Fruit fly (Drosophila melanogaster) whole organism, prepupa: ENCODE results near the gene Fkbp39.

ENCODE experiments used
- CG10631 ChIP-seq: fragments of 200-800 bp; sonication (Bioruptor generic); optimal IDR thresholded peaks from 2 replicates; lab custom pipeline; 2016; ENCODE audit warnings: missing biosample characterization, missing genetic modification characterization
- CG10669 ChIP-seq: fragments of 200-800 bp; sonication (Bioruptor generic); optimal IDR thresholded peaks from 3 replicates; lab custom pipeline; 2018; ENCODE audit warnings: missing biosample characterization, mild to moderate bottlenecking, missing genetic modification characterization, moderate library complexity
- CG11294 ChIP-seq: fragments of 200-800 bp; sonication (Bioruptor generic); IDR thresholded peaks from 2 replicates; pipeline ENCODE4 v1.3.6; 2022; ENCODE audit warnings: missing biosample characterization, missing genetic modification characterization
- CG11762 ChIP-seq: fragments of 200-800 bp; sonication (Bioruptor generic); optimal IDR thresholded peaks from 3 replicates; lab custom pipeline; 2016; ENCODE audit warnings: missing biosample characterization, missing genetic modification characterization; ENCODE audit not compliant: insufficient read depth
- CG11902 ChIP-seq: fragments of 200-800 bp; sonication (Bioruptor generic); optimal IDR thresholded peaks from 3 replicates; lab custom pipeline; 2016; ENCODE audit warnings: missing biosample characterization, missing genetic modification characterization
- CG15336 ChIP-seq: fragments of 200-800 bp; sonication (Bioruptor generic); IDR thresholded peaks from 2 replicates; pipeline ENCODE4 v1.3.6; 2022; ENCODE audit warnings: missing biosample characterization, missing genetic modification characterization
- CG16779 ChIP-seq: fragments of 200-800 bp; sonication (Bioruptor generic); optimal IDR thresholded peaks from 3 replicates; lab custom pipeline; 2017; ENCODE audit warnings: missing biosample characterization, mild to moderate bottlenecking, missing genetic modification characterization
- CG3032 ChIP-seq: fragments of 200-800 bp; optimal IDR thresholded peaks from 2 replicates; lab custom pipeline; 2019; ENCODE audit warnings: missing biosample characterization, mild to moderate bottlenecking, missing genetic modification characterization, moderate library complexity
- CG31627 ChIP-seq: fragments of 200-800 bp; sonication (Bioruptor generic); optimal IDR thresholded peaks from 3 replicates; lab custom pipeline; 2016; ENCODE audit warnings: missing biosample characterization, missing genetic modification characterization
- CG32006 ChIP-seq: fragments of 200-800 bp; sonication (Bioruptor generic); optimal IDR thresholded peaks from 3 replicates; lab custom pipeline; 2017; ENCODE audit warnings: missing biosample characterization, mild to moderate bottlenecking, missing genetic modification characterization
- CG34406 ChIP-seq: fragments of 200-800 bp; sonication (Bioruptor generic); optimal IDR thresholded peaks from 3 replicates; lab custom pipeline; 2016; ENCODE audit warnings: missing biosample characterization, missing genetic modification characterization
- CG3919 ChIP-seq: fragments of 200-800 bp; sonication (Bioruptor generic); optimal IDR thresholded peaks from 3 replicates; lab custom pipeline; 2016; ENCODE audit warnings: missing biosample characterization, missing genetic modification characterization
- CG4318 ChIP-seq: fragments of 200-800 bp; sonication (Bioruptor generic); optimal IDR thresholded peaks from 3 replicates; lab custom pipeline; 2017; ENCODE audit warnings: missing biosample characterization, mild to moderate bottlenecking, missing genetic modification characterization
- CG6163 ChIP-seq: fragments of 200-800 bp; sonication (Bioruptor generic); IDR thresholded peaks from 3 replicates; pipeline ENCODE4 v1.3.6; 2022; ENCODE audit warnings: missing biosample characterization, missing genetic modification characterization
- CG6276 ChIP-seq: fragments of 200-800 bp; sonication (Bioruptor generic); optimal IDR thresholded peaks from 2 replicates; lab custom pipeline; 2017; ENCODE audit warnings: missing biosample characterization, mild to moderate bottlenecking, missing genetic modification characterization
- CG6792 ChIP-seq: fragments of 200-800 bp; sonication (Bioruptor generic); optimal IDR thresholded peaks from 3 replicates; lab custom pipeline; 2016; ENCODE audit warnings: missing biosample characterization, missing genetic modification characterization
- CG6808 ChIP-seq: fragments of 200-800 bp; sonication (Bioruptor generic); optimal IDR thresholded peaks from 3 replicates; lab custom pipeline; 2017; ENCODE audit warnings: missing biosample characterization, missing genetic modification characterization, mild to moderate bottlenecking, moderate library complexity, missing genetic modification reagents
- CG6854 ChIP-seq: fragments of 200-800 bp; sonication (Bioruptor generic); optimal IDR thresholded peaks from 2 replicates; lab custom pipeline; 2017; ENCODE audit warnings: missing biosample characterization, mild to moderate bottlenecking, missing genetic modification characterization
- CG7368 ChIP-seq: fragments of 200-800 bp; sonication (Bioruptor generic); optimal IDR thresholded peaks from 3 replicates; lab custom pipeline; 2016; ENCODE audit warnings: missing biosample characterization, missing genetic modification characterization
- CG8119 ChIP-seq: fragments of 200-800 bp; sonication (Bioruptor generic); IDR thresholded peaks from 3 replicates; pipeline ENCODE4 v1.3.6; 2022; ENCODE audit warnings: missing biosample characterization, missing genetic modification characterization
- CG8319 ChIP-seq: fragments of 200-800 bp; sonication (Bioruptor generic); optimal IDR thresholded peaks from 3 replicates; lab custom pipeline; 2016; ENCODE audit warnings: missing biosample characterization, missing genetic modification characterization
- CG9139 ChIP-seq: fragments of 200-800 bp; sonication (Bioruptor generic); optimal IDR thresholded peaks from 3 replicates; lab custom pipeline; 2017; ENCODE audit warnings: missing biosample characterization, mild to moderate bottlenecking, missing genetic modification characterization
- Eip75B ChIP-seq: fragments of 200-800 bp; sonication (Bioruptor generic); optimal IDR thresholded peaks from 3 replicates; lab custom pipeline; 2016; ENCODE audit warnings: missing biosample characterization, missing genetic modification characterization
- Eip78C ChIP-seq: fragments of 200-800 bp; sonication (Bioruptor generic); peaks from one replicate; lab custom pipeline; 2016; ENCODE audit warnings: missing biosample characterization, missing genetic modification characterization
- Eip93F ChIP-seq: fragments of 200-800 bp; sonication (Bioruptor generic); optimal IDR thresholded peaks from 2 replicates; lab custom pipeline; 2016; ENCODE audit warnings: missing biosample characterization, mild to moderate bottlenecking, missing genetic modification characterization
- Ets96B ChIP-seq: fragments of 200-800 bp; optimal IDR thresholded peaks from 2 replicates; lab custom pipeline; 2019; ENCODE audit warnings: missing biosample characterization, mild to moderate bottlenecking, missing genetic modification characterization, moderate library complexity
- Gug ChIP-seq: fragments of 200-800 bp; sonication (Bioruptor generic); IDR thresholded peaks from 2 replicates; pipeline ENCODE4 v1.3.6; 2022; ENCODE audit warnings: missing biosample characterization, missing genetic modification characterization
- Hr38 ChIP-seq: sonication (Bioruptor generic); optimal IDR thresholded peaks from 2 replicates; lab custom pipeline; 2016; ENCODE audit warnings: missing biosample characterization, missing genetic modification characterization
- Hr39 ChIP-seq: fragments of 200-800 bp; sonication (Bioruptor generic); optimal IDR thresholded peaks from 2 replicates; lab custom pipeline; 2016; ENCODE audit warnings: missing biosample characterization, missing genetic modification characterization
- Hr4 ChIP-seq: fragments of 200-800 bp; sonication (Bioruptor generic); optimal IDR thresholded peaks from 3 replicates; lab custom pipeline; 2016; ENCODE audit warnings: missing biosample characterization, missing genetic modification characterization
- Lpt ChIP-seq: fragments of 200-800 bp; sonication (Bioruptor generic); optimal IDR thresholded peaks from 3 replicates; lab custom pipeline; 2016; ENCODE audit warnings: missing biosample characterization, missing genetic modification characterization
- Met ChIP-seq: fragments of 200-800 bp; sonication (Bioruptor generic); optimal IDR thresholded peaks from 3 replicates; lab custom pipeline; 2016; ENCODE audit warnings: missing biosample characterization, missing genetic modification characterization
- OdsH ChIP-seq: fragments of 200-800 bp; sonication (Bioruptor generic); optimal IDR thresholded peaks from 3 replicates; lab custom pipeline; 2016; ENCODE audit warnings: missing biosample characterization, missing genetic modification characterization
- Smox ChIP-seq: fragments of 200-800 bp; sonication (Bioruptor generic); optimal IDR thresholded peaks from 3 replicates; lab custom pipeline; 2016; ENCODE audit warnings: missing biosample characterization, missing genetic modification characterization
- Sox14 ChIP-seq: fragments of 200-800 bp; sonication (Bioruptor generic); optimal IDR thresholded peaks from 3 replicates; lab custom pipeline; 2016; ENCODE audit warnings: missing biosample characterization, missing genetic modification characterization
- Sox15 ChIP-seq: fragments of 200-800 bp; sonication (Bioruptor generic); optimal IDR thresholded peaks from 3 replicates; lab custom pipeline; 2016; ENCODE audit warnings: missing biosample characterization, missing genetic modification characterization
- acj6 ChIP-seq: fragments of 200-800 bp; sonication (Bioruptor generic); optimal IDR thresholded peaks from 3 replicates; lab custom pipeline; 2016; ENCODE audit warnings: missing biosample characterization, missing genetic modification characterization
- dac ChIP-seq: fragments of 200-800 bp; sonication (Bioruptor generic); optimal IDR thresholded peaks from 2 replicates; lab custom pipeline; 2017; ENCODE audit warnings: missing biosample characterization, mild to moderate bottlenecking, missing genetic modification characterization
- dsx ChIP-seq: fragments of 200-800 bp; optimal IDR thresholded peaks from 3 replicates; lab custom pipeline; 2019; ENCODE audit warnings: missing biosample characterization, mild to moderate bottlenecking, missing genetic modification characterization, moderate library complexity; ENCODE audit not compliant: poor library complexity, severe bottlenecking
- eg ChIP-seq: fragments of 200-800 bp; sonication (Bioruptor generic); IDR thresholded peaks from 3 replicates; pipeline ENCODE4 v1.3.6; 2022; ENCODE audit warnings: missing biosample characterization, missing genetic modification characterization
- esn ChIP-seq: fragments of 200-800 bp; sonication (Bioruptor generic); optimal IDR thresholded peaks from 2 replicates; lab custom pipeline; 2016; ENCODE audit warnings: missing biosample characterization, mild to moderate bottlenecking, missing genetic modification characterization, moderate library complexity
- fd59A ChIP-seq: fragments of 200-800 bp; sonication (Bioruptor generic); optimal IDR thresholded peaks from 2 replicates; lab custom pipeline; 2017; ENCODE audit warnings: missing biosample characterization, mild to moderate bottlenecking, missing genetic modification characterization, missing genetic modification reagents
- fd85E ChIP-seq: fragments of 200-800 bp; sonication (Bioruptor generic); optimal IDR thresholded peaks from 3 replicates; lab custom pipeline; 2016; ENCODE audit warnings: missing biosample characterization, missing genetic modification characterization
- lz ChIP-seq: fragments of 200-800 bp; sonication (Bioruptor generic); optimal IDR thresholded peaks from 3 replicates; lab custom pipeline; 2016; ENCODE audit warnings: missing biosample characterization, missing genetic modification characterization
- net ChIP-seq: fragments of 200-800 bp; sonication (Bioruptor generic); optimal IDR thresholded peaks from 3 replicates; lab custom pipeline; 2016; ENCODE audit warnings: missing biosample characterization, missing genetic modification characterization
- pdm3 ChIP-seq: fragments of 200-800 bp; sonication (Bioruptor generic); optimal IDR thresholded peaks from 3 replicates; lab custom pipeline; 2016; ENCODE audit warnings: missing biosample characterization, missing genetic modification characterization
- salr ChIP-seq, 2 experiments: fragments of 200-800 bp; sonication (Bioruptor generic); optimal IDR thresholded peaks; 3 replicates each; lab custom pipeline; 2016 to 2018; ENCODE audit warnings: missing biosample characterization in 2 of 2, missing genetic modification characterization in 2 of 2, mild to moderate bottlenecking in 1 of 2
- spab ChIP-seq: fragments of 200-800 bp; sonication (Bioruptor generic); optimal IDR thresholded peaks from 2 replicates; lab custom pipeline; 2017; ENCODE audit warnings: missing biosample characterization, mild to moderate bottlenecking, missing genetic modification characterization, missing genetic modification reagents
- svp ChIP-seq: fragments of 200-800 bp; sonication (Bioruptor generic); peaks from one replicate; lab custom pipeline; 2016; ENCODE audit warnings: missing biosample characterization, missing genetic modification characterization
- topi ChIP-seq: fragments of 200-800 bp; sonication (Bioruptor generic); optimal IDR thresholded peaks from 3 replicates; lab custom pipeline; 2016; ENCODE audit warnings: missing biosample characterization, missing genetic modification characterization
- vri ChIP-seq: fragments of 200-800 bp; sonication (Bioruptor generic); optimal IDR thresholded peaks from 3 replicates; lab custom pipeline; 2016; ENCODE audit warnings: missing biosample characterization, mild to moderate bottlenecking, missing genetic modification characterization

Gene Fkbp39

dm6 chr3R:15356645-15357431 lies 23.9 kb upstream of the Fkbp39 start, which contains the start of the genes Atg4b and Hibch:
Gene Atg4b, minus strand, starts transcription at chr3R:15356924.
Gene Hibch, plus strand, starts transcription at chr3R:15357229.
- peak; percentile 9 for TF ChIP-seq dsx (GFP tag; lab: Kevin White, UChicago)
- peak; percentile 68; the same call in 2 of the 3 replicates for TF ChIP-seq CG6163 (GFP tag; lab: Robert Waterston, UW)
- TF ChIP-seq CG3032 = peak; percentile 91
- TF ChIP-seq CG10669 (GFP tag; lab: Kevin White, UChicago) = peak; percentile 100
- no peak for TF ChIP-seq Smox (GFP tag; lab: Kevin White, UChicago)
- no peak for TF ChIP-seq Hr4 (GFP tag; lab: Kevin White, UChicago)
- peak; percentile 84 for TF ChIP-seq CG32006
- no peak for TF ChIP-seq Eip93F
- TF ChIP-seq Lpt (GFP tag; lab: Kevin White, UChicago) = no peak
- TF ChIP-seq CG11762 (GFP tag; lab: Kevin White, UChicago) = peak; percentile 75
- no peak for TF ChIP-seq acj6
- TF ChIP-seq pdm3 = no peak
- TF ChIP-seq topi = peak; percentile 62
- TF ChIP-seq CG3919 (GFP tag; lab: Kevin White, UChicago) = no peak
- TF ChIP-seq Hr38 (GFP tag; lab: Kevin White, UChicago) = no peak
- no peak for TF ChIP-seq spab (GFP tag; lab: Kevin White, UChicago)
- TF ChIP-seq CG10631 (GFP tag; lab: Kevin White, UChicago) = peak; percentile 90
- no peak for TF ChIP-seq svp (GFP tag; lab: Kevin White, UChicago)
- TF ChIP-seq Sox14 = no peak
- peak; percentile 60 for TF ChIP-seq fd59A (GFP tag; lab: Kevin White, UChicago)
- peak; percentile 82 for TF ChIP-seq Eip78C (GFP tag; lab: Kevin White, UChicago)
- TF ChIP-seq CG6792 (GFP tag; lab: Kevin White, UChicago) = peak; percentile 77
- peak; percentile 72 for TF ChIP-seq CG34406 (GFP tag; lab: Kevin White, UChicago)
- TF ChIP-seq esn (GFP tag; lab: Kevin White, UChicago) = peak; percentile 79
- TF ChIP-seq CG6854 (GFP tag; lab: Kevin White, UChicago) = peak; percentile 80
- peak; percentile 70 for TF ChIP-seq CG8319
- TF ChIP-seq CG11902 (GFP tag; lab: Kevin White, UChicago) = peak; percentile 85
- TF ChIP-seq lz (GFP tag; lab: Kevin White, UChicago) = peak; percentile 74
- TF ChIP-seq CG6276 (GFP tag; lab: Kevin White, UChicago) = no peak
- peak; percentile 79 for TF ChIP-seq eg (GFP tag; lab: Robert Waterston, UW)
- TF ChIP-seq Met = no peak
- TF ChIP-seq vri = peak; percentile 93
- TF ChIP-seq CG11294 = peak; percentile 67; the same call in 1 of the 2 replicates
- no peak for TF ChIP-seq CG9139 (GFP tag; lab: Kevin White, UChicago)
- peak; percentile 63; the same call in 2 of the 3 replicates for TF ChIP-seq CG8119 (GFP tag; lab: Robert Waterston, UW)
- no peak for TF ChIP-seq CG16779 (tag; lab: Kevin White, UChicago)
- no peak for TF ChIP-seq CG4318 (GFP tag; lab: Kevin White, UChicago)
- TF ChIP-seq Hr39 (GFP tag; lab: Kevin White, UChicago) = no peak
- TF ChIP-seq net (GFP tag; lab: Kevin White, UChicago) = no peak
- TF ChIP-seq Gug = peak; percentile 83
- peak; percentile 78 for TF ChIP-seq Sox15 (GFP tag; lab: Kevin White, UChicago)
- TF ChIP-seq CG31627 = peak; percentile 61
- TF ChIP-seq CG7368 (GFP tag; lab: Kevin White, UChicago) = peak; percentile 67
- peak; percentile 72 for TF ChIP-seq dac (GFP tag; lab: Kevin White, UChicago)
- TF ChIP-seq Ets96B (tag; lab: Kevin White, UChicago) = peak; percentile 68
- peak in 1 of 2 experiments; percentile 62 for TF ChIP-seq salr (GFP tag; optimal IDR thresholded peaks at IDR 0.05; lab: Kevin White, UChicago)
- TF ChIP-seq OdsH (GFP tag; lab: Kevin White, UChicago) = no peak
- peak; percentile 66 for TF ChIP-seq CG15336 (GFP tag; lab: Robert Waterston, UW)
- no peak for TF ChIP-seq Eip75B
- no peak for TF ChIP-seq CG6808
- no peak for TF ChIP-seq fd85E (GFP tag; lab: Kevin White, UChicago)
